Fruit fly (Drosophila melanogaster) Kc167 (cell line): ENCODE data around the gene puc.

ENCODE experiments used
- Sin3A ChIP-seq: fragments of >200 bp; optimal IDR thresholded peaks from 2 replicates; lab custom pipeline; 2018; ENCODE audit warnings: missing external identifiers
- h ChIP-seq: fragments of >200 bp; optimal IDR thresholded peaks from 3 replicates; lab custom pipeline; 2018; ENCODE audit warnings: missing external identifiers
- psq ChIP-seq: fragments of >200 bp; optimal IDR thresholded peaks from 2 replicates; lab custom pipeline; 2017; ENCODE audit warnings: missing external identifiers

dm6 chr3R:8152578-8153191, 47.6 kb downstream of the puc start:
- no peak for TF ChIP-seq h (lab: Kevin White, UChicago)
- no peak for TF ChIP-seq Sin3A
- no peak for TF ChIP-seq psq (lab: Kevin White, UChicago)
